Fruit fly (Drosophila melanogaster) whole organism, embryonic: ENCODE measurements around the gene Ssk.

Experiments used
- BtbVII ChIP-seq: fragments of 200-800 bp; sonication (Bioruptor generic); optimal IDR thresholded peaks from 3 replicates; lab custom pipeline; 2017; ENCODE audit warnings: missing biosample characterization, mild to moderate bottlenecking, missing genetic modification characterization
- CG10209 ChIP-seq: fragments of 200-800 bp; sonication (Bioruptor generic); optimal IDR thresholded peaks from 3 replicates; lab custom pipeline; 2017; ENCODE audit warnings: missing biosample characterization, mild to moderate bottlenecking, missing genetic modification characterization, missing genetic modification reagents
- CG11085 ChIP-seq: fragments of 200-800 bp; sonication (Bioruptor generic); IDR thresholded peaks from 2 replicates; pipeline ENCODE4 v1.3.6; 2022; ENCODE audit warnings: missing biosample characterization, missing genetic modification characterization
- CG11398 ChIP-seq: fragments of 200-800 bp; sonication (Bioruptor generic); optimal IDR thresholded peaks from 2 replicates; lab custom pipeline; 2016; ENCODE audit warnings: missing biosample characterization, missing genetic modification characterization
- CG11504 ChIP-seq: fragments of 200-800 bp; sonication (Bioruptor generic); optimal IDR thresholded peaks from 3 replicates; lab custom pipeline; 2019; ENCODE audit warnings: missing biosample characterization, mild to moderate bottlenecking, missing genetic modification characterization, moderate library complexity
- CG11695 ChIP-seq: fragments of 200-800 bp; sonication (Bioruptor generic); IDR thresholded peaks from 3 replicates; pipeline ENCODE4 v1.3.6; 2022; ENCODE audit warnings: missing biosample characterization, missing genetic modification characterization
- CG12659 ChIP-seq: fragments of 200-800 bp; sonication (Bioruptor generic); optimal IDR thresholded peaks from 3 replicates; lab custom pipeline; 2017; ENCODE audit warnings: mild to moderate bottlenecking, missing biosample characterization, missing genetic modification reagents, missing genetic modification characterization
- CG15479 ChIP-seq: fragments of 200-800 bp; sonication (Bioruptor generic); optimal IDR thresholded peaks from 3 replicates; lab custom pipeline; 2019; ENCODE audit warnings: missing biosample characterization, mild to moderate bottlenecking, missing genetic modification characterization, moderate library complexity
- CG17385 ChIP-seq: fragments of 200-800 bp; sonication (Bioruptor generic); optimal IDR thresholded peaks from 3 replicates; lab custom pipeline; 2018; ENCODE audit warnings: missing biosample characterization, mild to moderate bottlenecking, missing genetic modification characterization
- CG18599 ChIP-seq: fragments of 200-800 bp; sonication (Bioruptor generic); optimal IDR thresholded peaks from 3 replicates; lab custom pipeline; 2017; ENCODE audit warnings: missing biosample characterization, missing genetic modification characterization, mild to moderate bottlenecking, moderate library complexity, missing genetic modification reagents
- CG18619 ChIP-seq: fragments of 200-800 bp; sonication (Bioruptor generic); optimal IDR thresholded peaks from 3 replicates; lab custom pipeline; 2017; ENCODE audit warnings: missing biosample characterization, mild to moderate bottlenecking, missing genetic modification characterization
- CG2120 ChIP-seq: fragments of 200-800 bp; sonication (Bioruptor generic); optimal IDR thresholded peaks from 3 replicates; lab custom pipeline; 2016; ENCODE audit warnings: missing biosample characterization, missing genetic modification characterization
- CG3281 ChIP-seq: fragments of 200-800 bp; sonication (Bioruptor generic); optimal IDR thresholded peaks from 3 replicates; lab custom pipeline; 2017; ENCODE audit warnings: missing biosample characterization, mild to moderate bottlenecking, missing genetic modification characterization
- CG4854 ChIP-seq: fragments of 200-800 bp; sonication (Bioruptor generic); optimal IDR thresholded peaks from 2 replicates; lab custom pipeline; 2016; ENCODE audit warnings: missing biosample characterization, missing genetic modification characterization, inconsistent platforms
- CG6254 ChIP-seq: fragments of 200-800 bp; sonication (Bioruptor generic); optimal IDR thresholded peaks from 3 replicates; lab custom pipeline; 2017; ENCODE audit warnings: mild to moderate bottlenecking, missing biosample characterization, missing genetic modification reagents, missing genetic modification characterization
- CG6765 ChIP-seq: fragments of 200-800 bp; sonication (Bioruptor generic); optimal IDR thresholded peaks from 3 replicates; lab custom pipeline; 2017; ENCODE audit warnings: missing biosample characterization, mild to moderate bottlenecking, missing genetic modification characterization
- CG7556 ChIP-seq: fragments of 200-800 bp; sonication (Bioruptor generic); optimal IDR thresholded peaks from 2 replicates; lab custom pipeline; 2017; ENCODE audit warnings: missing biosample characterization, mild to moderate bottlenecking, missing genetic modification characterization
- CG9727 ChIP-seq: fragments of 200-800 bp; sonication (Bioruptor generic); optimal IDR thresholded peaks from 3 replicates; lab custom pipeline; 2017; ENCODE audit warnings: missing biosample characterization, mild to moderate bottlenecking, missing genetic modification characterization
- D ChIP-seq, 2 experiments: fragments of 200-800 bp in 1 of 2; fragments of >200 bp in 1 of 2; sonication (Bioruptor generic) in 1 of 2; optimal IDR thresholded peaks; 2 replicates in 1 of 2; 3 replicates in 1 of 2; lab custom pipeline; 2017; ENCODE audit warnings: mild to moderate bottlenecking in 1 of 2, missing biosample characterization in 1 of 2, missing genetic modification characterization in 1 of 2, missing genetic modification reagents in 1 of 2
- D19B ChIP-seq: fragments of 200-800 bp; sonication (Bioruptor generic); optimal IDR thresholded peaks from 2 replicates; lab custom pipeline; 2017; ENCODE audit warnings: missing biosample characterization, mild to moderate bottlenecking, missing genetic modification characterization
- Deaf1 ChIP-seq: fragments of 200-800 bp; optimal IDR thresholded peaks from 3 replicates; lab custom pipeline; 2019; ENCODE audit warnings: missing biosample characterization, mild to moderate bottlenecking, missing genetic modification characterization, moderate library complexity
- Ets65A ChIP-seq: fragments of 200-800 bp; sonication (Bioruptor generic); peaks from one replicate; lab custom pipeline; 2016; ENCODE audit warnings: missing biosample characterization, missing genetic modification characterization
- Fer1 ChIP-seq: fragments of 200-800 bp; sonication (Bioruptor generic); optimal IDR thresholded peaks from 2 replicates; lab custom pipeline; 2017; ENCODE audit warnings: missing biosample characterization, mild to moderate bottlenecking, missing genetic modification characterization
- GATAe ChIP-seq: fragments of 200-800 bp; sonication (Bioruptor generic); conservative IDR thresholded peaks from 2 replicates; pipeline ENCODE4 v1.3.6; 2022; ENCODE audit warnings: missing biosample characterization, missing genetic modification characterization
- HHEX ChIP-seq: fragments of 200-800 bp; sonication (Bioruptor generic); optimal IDR thresholded peaks from 3 replicates; lab custom pipeline; 2017; ENCODE audit warnings: missing biosample characterization, mild to moderate bottlenecking, missing genetic modification characterization, missing genetic modification reagents
- Hand ChIP-seq: fragments of 200-800 bp; sonication (Bioruptor generic); optimal IDR thresholded peaks from 2 replicates; lab custom pipeline; 2017; ENCODE audit warnings: mild to moderate bottlenecking, missing biosample characterization, missing genetic modification reagents, missing genetic modification characterization
- Hmr ChIP-seq: fragments of 200-800 bp; sonication (Bioruptor generic); optimal IDR thresholded peaks from 3 replicates; lab custom pipeline; 2017; ENCODE audit warnings: mild to moderate bottlenecking, missing biosample characterization, missing genetic modification reagents, missing genetic modification characterization
- Nf-YA ChIP-seq: fragments of 200-800 bp; sonication (Bioruptor generic); IDR thresholded peaks from 2 replicates; pipeline ENCODE4 v1.3.6; 2022; ENCODE audit warnings: missing biosample characterization, missing genetic modification characterization
- Oli ChIP-seq: fragments of 200-800 bp; sonication (Bioruptor generic); optimal IDR thresholded peaks from 2 replicates; lab custom pipeline; 2018; ENCODE audit warnings: missing biosample characterization, mild to moderate bottlenecking, missing genetic modification characterization, moderate library complexity
- PHDP ChIP-seq: fragments of 200-800 bp; sonication (Bioruptor generic); optimal IDR thresholded peaks from 3 replicates; lab custom pipeline; 2018; ENCODE audit warnings: missing biosample characterization, mild to moderate bottlenecking, missing genetic modification characterization, moderate library complexity
- Spps ChIP-seq: fragments of 200-800 bp; sonication (Bioruptor generic); optimal IDR thresholded peaks from 2 replicates; lab custom pipeline; 2018; ENCODE audit warnings: missing biosample characterization, mild to moderate bottlenecking, missing genetic modification characterization
- ci ChIP-seq: fragments of 200-800 bp; sonication (Bioruptor generic); IDR thresholded peaks from 3 replicates; pipeline ENCODE4 v1.3.6; 2022; ENCODE audit warnings: missing biosample characterization, missing genetic modification characterization
- crp ChIP-seq, 2 experiments: fragments of 200-800 bp; sonication (Bioruptor generic); optimal IDR thresholded peaks; 2 replicates in 1 of 2; 3 replicates in 1 of 2; lab custom pipeline; 2017; ENCODE audit warnings: missing biosample characterization in 2 of 2, missing genetic modification characterization in 2 of 2, mild to moderate bottlenecking in 1 of 2, moderate library complexity in 1 of 2
- dm ChIP-seq: fragments of 200-800 bp; sonication (Bioruptor generic); optimal IDR thresholded peaks from 3 replicates; lab custom pipeline; 2016; ENCODE audit warnings: missing biosample characterization, missing genetic modification characterization
- exex ChIP-seq: fragments of 200-800 bp; sonication (Bioruptor generic); optimal IDR thresholded peaks from 4 replicates; lab custom pipeline; 2018; ENCODE audit warnings: missing biosample characterization, mild to moderate bottlenecking, missing genetic modification characterization, moderate library complexity
- fd3F ChIP-seq: fragments of 200-800 bp; sonication (Bioruptor generic); optimal IDR thresholded peaks from 2 replicates; lab custom pipeline; 2018; ENCODE audit warnings: missing biosample characterization, mild to moderate bottlenecking, missing genetic modification characterization, moderate library complexity
- fu2 ChIP-seq: fragments of 200-800 bp; sonication (Bioruptor generic); optimal IDR thresholded peaks from 2 replicates; lab custom pipeline; 2016; ENCODE audit warnings: missing biosample characterization, missing genetic modification characterization
- grn ChIP-seq: fragments of 200-800 bp; sonication (Bioruptor generic); optimal IDR thresholded peaks from 3 replicates; lab custom pipeline; 2017; ENCODE audit warnings: missing biosample characterization, missing genetic modification characterization
- lmd ChIP-seq: fragments of 200-800 bp; sonication (Bioruptor generic); IDR thresholded peaks from 2 replicates; pipeline ENCODE4 v1.3.6; 2022; ENCODE audit warnings: missing biosample characterization, missing genetic modification characterization
- ranshi ChIP-seq: fragments of 200-800 bp; sonication (Bioruptor generic); IDR thresholded peaks from 2 replicates; pipeline ENCODE4 v1.3.6; 2022; ENCODE audit warnings: missing biosample characterization, missing genetic modification characterization
- row ChIP-seq: fragments of 200-800 bp; sonication (Bioruptor generic); IDR thresholded peaks from 3 replicates; pipeline ENCODE4 v1.3.6; 2022; ENCODE audit warnings: missing biosample characterization, missing genetic modification characterization
- salm ChIP-seq: fragments of 200-800 bp; sonication (Bioruptor generic); optimal IDR thresholded peaks from 2 replicates; lab custom pipeline; 2018; ENCODE audit warnings: missing biosample characterization, mild to moderate bottlenecking, missing genetic modification characterization
- slou ChIP-seq: fragments of 200-800 bp; sonication (Bioruptor generic); optimal IDR thresholded peaks from 3 replicates; lab custom pipeline; 2016; ENCODE audit warnings: missing biosample characterization, missing genetic modification characterization
- ssp ChIP-seq: fragments of 200-800 bp; sonication (Bioruptor generic); IDR thresholded peaks from 2 replicates; pipeline ENCODE4 v1.3.6; 2022; ENCODE audit warnings: missing biosample characterization, missing genetic modification characterization
- zfh1 ChIP-seq: fragments of 200-800 bp; sonication (Bioruptor generic); IDR thresholded peaks from 3 replicates; pipeline ENCODE4 v1.3.6; 2022; ENCODE audit warnings: missing biosample characterization, missing genetic modification characterization

Gene Ssk

DNA sequence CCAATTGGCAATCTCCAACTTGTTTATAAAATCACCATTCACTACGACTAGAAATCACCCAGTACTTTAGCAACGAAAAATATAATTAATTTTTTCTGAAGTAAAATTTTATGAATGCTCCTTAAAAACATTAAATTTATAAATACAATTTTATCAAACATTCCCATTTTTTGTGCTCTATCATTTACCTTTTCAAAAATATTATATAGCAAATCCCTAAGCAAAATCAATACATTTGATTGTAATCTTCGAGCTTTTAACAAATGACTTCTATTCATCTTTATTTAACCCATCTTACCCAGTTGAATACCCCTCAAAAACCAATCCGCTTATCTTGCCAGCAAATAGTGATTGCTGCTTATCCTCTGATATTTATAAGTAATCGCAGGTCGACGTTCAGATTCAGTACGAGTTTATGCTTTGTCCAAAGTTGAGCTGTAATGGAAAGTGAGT is 33.1 kb downstream of the Ssk start, which contains the start of gene CG17145 (continued):
- no peak for TF ChIP-seq Deaf1 (tag; lab: Kevin White, UChicago)
- peak; percentile 4 for TF ChIP-seq CG18619 (GFP tag; lab: Kevin White, UChicago)
- TF ChIP-seq D (optimal IDR thresholded peaks at IDR 0.05; lab: Kevin White, UChicago), result no peak
- TF ChIP-seq D (GFP tag; optimal IDR thresholded peaks at IDR 0.05; lab: Kevin White, UChicago), result no peak
- peak; percentile 5; the same call in 1 of the 2 replicates for TF ChIP-seq lmd (GFP tag; lab: Robert Waterston, UW)
- no peak for TF ChIP-seq ssp
- no peak for TF ChIP-seq fu2 (GFP tag; lab: Kevin White, UChicago)
- TF ChIP-seq CG6765 (GFP tag; lab: Kevin White, UChicago), result no peak
- peak; percentile 26 for TF ChIP-seq HHEX (GFP tag; lab: Kevin White, UChicago)
- no peak for TF ChIP-seq ci (GFP tag; lab: Robert Waterston, UW)
- TF ChIP-seq CG10209 (GFP tag; lab: Kevin White, UChicago), result peak; percentile 24
- peak; percentile 63 for TF ChIP-seq CG2120 (GFP tag; lab: Kevin White, UChicago)
- no peak for TF ChIP-seq CG4854 (GFP tag; lab: Kevin White, UChicago)
- peak; percentile 41 for TF ChIP-seq CG11504
- TF ChIP-seq exex (tag; lab: Kevin White, UChicago), result peak; percentile 60
- peak; percentile 6 for TF ChIP-seq BtbVII (GFP tag; lab: Kevin White, UChicago)
- no peak for TF ChIP-seq salm
- TF ChIP-seq crp (GFP tag; optimal IDR thresholded peaks at IDR 0.05; lab: Kevin White, UChicago), result no peak
- peak; percentile 52 for TF ChIP-seq CG18599 (GFP tag; lab: Kevin White, UChicago)
- TF ChIP-seq Hmr, result peak; percentile 65
- TF ChIP-seq CG15479, result no peak
- no peak for TF ChIP-seq Spps (tag; lab: Kevin White, UChicago)
- TF ChIP-seq D19B, result peak; percentile 96
- no peak for TF ChIP-seq dm (GFP tag; lab: Kevin White, UChicago)
- TF ChIP-seq Nf-YA (GFP tag; lab: Robert Waterston, UW), result no peak
- peak; percentile 7 for TF ChIP-seq CG9727 (GFP tag; lab: Kevin White, UChicago)
- peak; percentile 7 for TF ChIP-seq fd3F (GFP tag; lab: Kevin White, UChicago)
- TF ChIP-seq Fer1 (GFP tag; lab: Kevin White, UChicago), result peak; percentile 49
- TF ChIP-seq zfh1 (GFP tag; lab: Robert Waterston, UW), result no peak
- peak; percentile 50 for TF ChIP-seq grn (GFP tag; lab: Kevin White, UChicago)
- TF ChIP-seq GATAe (GFP tag; lab: Robert Waterston, UW), result peak; percentile 45; the same call in 1 of the 2 replicates
- peak; percentile 47 for TF ChIP-seq PHDP (tag; lab: Kevin White, UChicago)
- TF ChIP-seq CG7556, result peak; percentile 18
- TF ChIP-seq CG11398 (GFP tag; lab: Kevin White, UChicago), result no peak
- TF ChIP-seq row (GFP tag; lab: Robert Waterston, UW), result peak; percentile 51; the same call in 2 of the 3 replicates
- no peak for TF ChIP-seq CG6254
- peak; percentile 18 for TF ChIP-seq Oli (tag; lab: Kevin White, UChicago)
- 0 out of 3 replicates have a peak, but pooled peaks have one; percentile 11 for TF ChIP-seq CG11695 (GFP tag; lab: Robert Waterston, UW)
- TF ChIP-seq CG12659 (GFP tag; lab: Kevin White, UChicago), result peak; percentile 38
- peak; percentile 68 for TF ChIP-seq CG3281
- TF ChIP-seq, all 482 proteins: peak for 50

- no peak for TF ChIP-seq Fer1 (GFP tag; lab: Kevin White, UChicago)
- no peak for TF ChIP-seq ranshi (GFP tag; lab: Robert Waterston, UW)
- TF ChIP-seq CG11085 (GFP tag; lab: Robert Waterston, UW), result no peak
- no peak for TF ChIP-seq slou
- TF ChIP-seq Ets65A (GFP tag; lab: Kevin White, UChicago), result peak; percentile 93
- TF ChIP-seq Hand (GFP tag; lab: Kevin White, UChicago), result no peak
- no peak for TF ChIP-seq CG17385
Observed at dm6 chr3L:20222617-20223016, 34.3 kb downstream of the Ssk start.
